Worm (Caenorhabditis elegans) whole organism, early embryonic: Measurements from ENCODE around the gene gmap-2.

Experiments used
- B0310.2 ChIP-seq: sonication (generic microtip); optimal IDR thresholded peaks from 2 replicates; lab custom pipeline; 2016; ENCODE audit warnings: mild to moderate bottlenecking, missing genetic modification characterization, missing compliant biosample characterization
- F13C5.2 ChIP-seq: sonication (generic microtip); optimal IDR thresholded peaks from 2 replicates; lab custom pipeline; 2017; ENCODE audit warnings: mild to moderate bottlenecking, missing genetic modification characterization, inconsistent platforms, missing compliant biosample characterization
- aly-1 ChIP-seq: sonication (generic microtip); optimal IDR thresholded peaks from 2 replicates; lab custom pipeline; 2016; ENCODE audit warnings: missing genetic modification characterization, missing compliant biosample characterization
- ama-1 ChIP-seq: fragments of 150-350 bp; optimal IDR thresholded peaks from 2 replicates; lab custom pipeline; 2014
- ceh-13 ChIP-seq: fragments of 200-800 bp; sonication (Bioruptor generic); optimal IDR thresholded peaks from 2 replicates; lab custom pipeline; 2018; ENCODE audit warnings: mild to moderate bottlenecking, missing genetic modification characterization, missing compliant biosample characterization
- ceh-36 ChIP-seq: sonication (generic microtip); optimal IDR thresholded peaks from 2 replicates; lab custom pipeline; 2016; ENCODE audit warnings: missing genetic modification characterization, inconsistent platforms, missing compliant biosample characterization
- ets-7 ChIP-seq: sonication (generic microtip); optimal IDR thresholded peaks from 2 replicates; lab custom pipeline; 2016; ENCODE audit warnings: missing genotype, missing genetic modification characterization, missing compliant biosample characterization
- flt-1 ChIP-seq: fragments of 200-800 bp; sonication (Bioruptor generic); IDR thresholded peaks from 2 replicates; pipeline ENCODE4 v1.3.6; 2022; ENCODE audit warnings: missing genetic modification characterization, missing compliant biosample characterization
- hmbx-1 ChIP-seq: sonication (generic microtip); optimal IDR thresholded peaks from 2 replicates; lab custom pipeline; 2016; ENCODE audit warnings: mild to moderate bottlenecking, missing genetic modification characterization, missing compliant biosample characterization
- hmg-4 ChIP-seq: fragments of 200-800 bp; sonication (Bioruptor generic); optimal IDR thresholded peaks from 2 replicates; lab custom pipeline; 2018; ENCODE audit warnings: mild to moderate bottlenecking, missing genetic modification characterization, missing compliant biosample characterization
- hnd-1 ChIP-seq: sonication (generic microtip); optimal IDR thresholded peaks from 2 replicates; lab custom pipeline; 2016; ENCODE audit warnings: missing genetic modification characterization, missing compliant biosample characterization
- pes-1 ChIP-seq: fragments of 200-800 bp; sonication (Bioruptor generic); IDR thresholded peaks from 2 replicates; pipeline ENCODE4 v1.3.6; 2022; ENCODE audit warnings: missing genetic modification reagents, missing genetic modification characterization, missing compliant biosample characterization
- scrt-1 ChIP-seq: fragments of 200-800 bp; sonication (Bioruptor generic); IDR thresholded peaks from 2 replicates; pipeline ENCODE4 v1.3.6; 2022; ENCODE audit warnings: missing genetic modification characterization, missing compliant biosample characterization
- sea-1 ChIP-seq: fragments of 200-800 bp; sonication (Bioruptor generic); conservative IDR thresholded peaks from 2 replicates; pipeline ENCODE4 v1.3.6; 2022; ENCODE audit warnings: missing genetic modification characterization, missing compliant biosample characterization
- tbx-11 ChIP-seq: fragments of 200-800 bp; sonication (Bioruptor generic); IDR thresholded peaks from 2 replicates; pipeline ENCODE4 v1.3.6; 2022; ENCODE audit warnings: missing genetic modification characterization, missing compliant biosample characterization
- tbx-37 ChIP-seq: fragments of 200-800 bp; sonication (Bioruptor generic); conservative IDR thresholded peaks from 2 replicates; pipeline ENCODE4 v1.3.6; 2022; ENCODE audit warnings: missing genetic modification reagents, missing genetic modification characterization, missing compliant biosample characterization
- tra-4 ChIP-seq: sonication (generic microtip); optimal IDR thresholded peaks from 2 replicates; lab custom pipeline; 2017; ENCODE audit warnings: missing genetic modification characterization, missing compliant biosample characterization

Gene gmap-2

DNA sequence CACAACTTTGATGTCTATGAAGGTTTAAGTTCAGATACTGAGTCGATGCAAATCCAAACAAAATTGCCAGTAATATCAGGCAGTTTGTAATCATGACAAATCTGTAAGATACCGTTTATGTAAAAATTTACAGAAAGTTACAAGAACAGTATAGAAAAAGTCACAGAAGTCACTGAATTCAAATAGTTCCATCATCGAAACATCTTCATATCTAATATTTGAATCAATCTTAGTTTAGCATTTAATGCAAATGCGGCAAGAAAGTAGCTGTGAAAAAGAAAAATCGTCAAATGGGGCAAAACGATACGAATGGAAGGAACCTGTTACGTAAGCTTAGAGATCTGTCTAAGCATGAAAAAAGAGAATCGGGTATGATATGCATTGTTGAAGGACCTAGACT is at the start of gene gmap-2:
gmap-2 (minus strand) TSS at position 101 of the 400 bp plus-strand sequence.
- TF ChIP-seq tra-4 (tag; lab: Kevin White, UChicago) (no peak), ceh-36 (tag; lab: Kevin White, UChicago) (no peak), ama-1 (lab: Kevin White, UChicago) (no peak), tbx-37 (no peak), ceh-13 (GFP tag; lab: Kevin White, UChicago) (no peak), aly-1 (no peak), hmg-4 (GFP tag; lab: Kevin White, UChicago) (no peak), hmbx-1 (tag; lab: Kevin White, UChicago) (no peak), scrt-1 (no peak), ets-7 (tag; lab: Kevin White, UChicago) (no peak), pes-1 (GFP tag; lab: Robert Waterston, UW) (no peak), F13C5.2 (tag; lab: Kevin White, UChicago) (no peak), B0310.2 (tag; lab: Kevin White, UChicago) (no peak), hnd-1 (tag; lab: Kevin White, UChicago) (no peak), tbx-11 (no peak), flt-1 (GFP tag; lab: Robert Waterston, UW) (no peak), sea-1 (GFP tag; lab: Robert Waterston, UW) (no peak)

- TF ChIP-seq scrt-1 (no peak), hmg-4 (GFP tag; lab: Kevin White, UChicago) (no peak), hmbx-1 (tag; lab: Kevin White, UChicago) (no peak), F13C5.2 (tag; lab: Kevin White, UChicago) (no peak), pes-1 (GFP tag; lab: Robert Waterston, UW) (no peak)
Observed at ce11 chrX:12990529-12991520, 47.8 kb upstream of the gmap-2 start, which contains the start of the genes F11C1.1 and vwa-8. F11C1.1 (minus strand) TSS chrX:12990579. vwa-8 (plus strand) TSS chrX:12991470.

DNA sequence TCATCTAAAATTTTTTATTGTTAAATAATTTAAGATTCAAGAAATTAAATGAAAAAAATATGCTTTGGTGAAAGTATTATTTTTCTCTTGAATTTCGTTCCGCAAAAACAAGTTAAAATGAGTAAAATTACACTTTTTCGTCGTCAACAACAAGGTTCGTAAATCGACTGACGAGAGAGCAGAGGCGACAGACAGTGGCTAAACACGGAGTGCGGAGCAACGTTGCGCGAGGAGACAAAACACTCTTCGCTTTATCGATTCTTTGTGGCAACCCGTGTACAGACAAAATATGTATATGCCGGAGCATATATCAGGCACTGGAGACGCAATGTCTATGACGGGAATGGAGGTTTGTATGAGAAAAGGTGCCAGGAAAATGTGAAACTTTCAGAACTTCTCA is 46.1 kb upstream of the gmap-2 start, which contains the start of gene F11C1.7:
F11C1.7 (plus strand) TSS at position 140 of the 400 bp plus-strand sequence.
- TF ChIP-seq ets-7 (tag; lab: Kevin White, UChicago) (no peak), scrt-1 (no peak), ama-1 (lab: Kevin White, UChicago) (no peak), hmbx-1 (tag; lab: Kevin White, UChicago) (no peak), B0310.2 (tag; lab: Kevin White, UChicago) (no peak), tra-4 (tag; lab: Kevin White, UChicago) (no peak), ceh-13 (GFP tag; lab: Kevin White, UChicago) (no peak), F13C5.2 (tag; lab: Kevin White, UChicago) (no peak), hmg-4 (GFP tag; lab: Kevin White, UChicago) (no peak), aly-1 (no peak), pes-1 (GFP tag; lab: Robert Waterston, UW) (no peak), tbx-11 (no peak), tbx-37 (no peak)

DNA sequence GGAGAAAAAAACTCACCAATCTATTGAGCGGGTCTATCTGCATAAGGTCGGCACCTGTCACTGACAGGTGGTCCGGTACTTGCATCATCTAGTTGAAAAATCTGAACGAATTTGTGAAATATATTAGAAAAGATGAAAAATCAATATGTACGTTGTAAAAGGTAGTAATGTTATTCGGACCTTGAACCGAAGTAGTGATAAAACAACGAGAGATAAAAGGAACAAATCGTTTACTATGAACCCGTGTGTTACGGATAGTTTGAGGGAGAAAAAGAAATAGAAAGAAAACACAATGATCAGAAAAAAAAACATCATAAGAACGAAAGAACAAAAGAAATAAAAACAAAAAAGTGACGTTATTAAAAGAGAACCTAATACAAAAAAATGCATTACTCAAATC is 44.1 kb upstream of the gmap-2 start, which contains the start of gene mff-1:
mff-1 (minus strand) TSS at position 101 of the 400 bp plus-strand sequence.
- TF ChIP-seq flt-1 (GFP tag; lab: Robert Waterston, UW) (no peak), B0310.2 (tag; lab: Kevin White, UChicago) (no peak), hmg-4 (GFP tag; lab: Kevin White, UChicago) (no peak), aly-1 (no peak), ceh-36 (tag; lab: Kevin White, UChicago) (no peak), ceh-13 (GFP tag; lab: Kevin White, UChicago) (no peak), tbx-11 (no peak), hmbx-1 (tag; lab: Kevin White, UChicago) (no peak)

DNA sequence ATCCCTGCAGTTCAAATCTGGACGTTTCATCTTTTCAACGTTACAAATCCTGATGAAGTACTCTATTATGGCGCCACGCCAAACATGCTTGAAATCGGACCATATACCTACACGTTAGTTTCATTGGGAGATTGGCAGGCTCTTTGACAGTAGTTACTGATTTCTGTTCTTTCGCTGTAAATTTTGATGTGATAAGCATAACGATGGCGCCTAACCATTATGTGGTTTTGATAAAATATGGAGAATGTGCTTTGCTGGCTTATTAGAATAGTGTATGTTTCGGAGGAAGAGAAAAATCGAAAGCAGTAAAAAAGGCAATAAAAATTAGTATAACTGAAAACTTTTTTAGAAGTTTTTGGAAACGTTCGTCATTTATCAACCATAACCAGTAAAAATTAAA is 39.7 kb upstream of the gmap-2 start:
- TF ChIP-seq scrt-1, result no peak
- no peak for TF ChIP-seq hmbx-1 (tag; lab: Kevin White, UChicago)
- TF ChIP-seq ets-7 (tag; lab: Kevin White, UChicago), result no peak
- TF ChIP-seq aly-1, result no peak
- TF ChIP-seq ceh-36 (tag; lab: Kevin White, UChicago), result no peak
- TF ChIP-seq ceh-13 (GFP tag; lab: Kevin White, UChicago), result no peak
- no peak for TF ChIP-seq flt-1 (GFP tag; lab: Robert Waterston, UW)
- no peak for TF ChIP-seq F13C5.2 (tag; lab: Kevin White, UChicago)

DNA sequence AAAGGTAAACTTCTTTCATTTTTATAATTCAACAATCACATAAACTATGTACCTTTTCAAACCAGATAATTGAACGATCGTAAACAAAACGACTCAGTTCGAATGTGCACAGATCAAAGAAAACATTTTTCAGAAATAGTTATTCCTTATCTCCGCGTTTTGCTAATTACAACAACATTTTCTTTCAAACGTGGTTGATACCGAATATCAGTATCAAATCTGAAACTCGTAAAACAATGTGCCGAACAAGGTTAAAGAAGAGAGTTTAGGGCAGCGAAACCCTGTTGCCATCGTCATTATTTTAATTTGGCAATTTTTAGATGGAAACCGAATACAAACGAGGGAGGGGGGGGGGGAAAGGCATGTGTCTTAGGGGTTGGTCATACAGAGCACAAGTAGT is 38.3 kb upstream of the gmap-2 start, which contains the start of gene scav-4:
scav-4 (plus strand) TSS at position 383 of the 400 bp plus-strand sequence.
- no peak for TF ChIP-seq ceh-13 (GFP tag; lab: Kevin White, UChicago)
- TF ChIP-seq ets-7 (tag; lab: Kevin White, UChicago), result no peak
- TF ChIP-seq hmg-4 (GFP tag; lab: Kevin White, UChicago), result no peak
- TF ChIP-seq tbx-37, result no peak
- TF ChIP-seq B0310.2 (tag; lab: Kevin White, UChicago), result no peak
- no peak for TF ChIP-seq pes-1 (GFP tag; lab: Robert Waterston, UW)
- no peak for TF ChIP-seq sea-1 (GFP tag; lab: Robert Waterston, UW)
- no peak for TF ChIP-seq hmbx-1 (tag; lab: Kevin White, UChicago)
- TF ChIP-seq aly-1, result no peak
- TF ChIP-seq tra-4 (tag; lab: Kevin White, UChicago), result no peak
- TF ChIP-seq ceh-36 (tag; lab: Kevin White, UChicago), result no peak
- TF ChIP-seq flt-1 (GFP tag; lab: Robert Waterston, UW), result no peak
- no peak for TF ChIP-seq ama-1 (lab: Kevin White, UChicago)
- TF ChIP-seq hnd-1 (tag; lab: Kevin White, UChicago), result no peak
- TF ChIP-seq scrt-1, result no peak

ce11 chrX:12979747-12980146 is 36.7 kb upstream of the gmap-2 start:
- no peak for TF ChIP-seq tbx-37
- no peak for TF ChIP-seq tbx-11
- no peak for TF ChIP-seq hmbx-1 (tag; lab: Kevin White, UChicago)
- no peak for TF ChIP-seq F13C5.2 (tag; lab: Kevin White, UChicago)
- no peak for TF ChIP-seq ets-7 (tag; lab: Kevin White, UChicago)
- TF ChIP-seq hmg-4 (GFP tag; lab: Kevin White, UChicago), result no peak
- TF ChIP-seq ceh-36 (tag; lab: Kevin White, UChicago), result no peak
